Fruit fly (Drosophila melanogaster) whole organism, embryonic: Measurements from ENCODE around the gene pod1.

Experiments used
- Ada2b ChIP-seq: fragments of 200-800 bp; sonication (Bioruptor generic); IDR thresholded peaks from 2 replicates; pipeline ENCODE4 v1.3.6; 2022; ENCODE audit warnings: missing biosample characterization, missing genetic modification characterization
- Atf6 ChIP-seq: fragments of 200-800 bp; sonication (Bioruptor generic); IDR thresholded peaks from 2 replicates; pipeline ENCODE4 v1.3.6; 2022; ENCODE audit warnings: missing biosample characterization, missing genetic modification characterization
- B-H1 ChIP-seq: fragments of 200-800 bp; sonication (Bioruptor generic); IDR thresholded peaks from 3 replicates; pipeline ENCODE4 v1.3.6; 2022; ENCODE audit warnings: missing biosample characterization, missing genetic modification characterization
- CG10209 ChIP-seq: fragments of 200-800 bp; sonication (Bioruptor generic); optimal IDR thresholded peaks from 3 replicates; lab custom pipeline; 2017; ENCODE audit warnings: missing biosample characterization, mild to moderate bottlenecking, missing genetic modification characterization, missing genetic modification reagents
- CG10274 ChIP-seq: fragments of 200-800 bp; sonication (Bioruptor generic); optimal IDR thresholded peaks from 3 replicates; lab custom pipeline; 2017; ENCODE audit warnings: missing biosample characterization, mild to moderate bottlenecking, missing genetic modification characterization
- CG10543 ChIP-seq: fragments of 200-800 bp; sonication (Bioruptor generic); optimal IDR thresholded peaks from 3 replicates; lab custom pipeline; 2017; ENCODE audit warnings: missing biosample characterization, mild to moderate bottlenecking, missing genetic modification characterization, moderate library complexity
- CG10565 ChIP-seq: fragments of 200-800 bp; sonication (Bioruptor generic); optimal IDR thresholded peaks from 3 replicates; lab custom pipeline; 2016; ENCODE audit warnings: missing biosample characterization, mild to moderate bottlenecking, missing genetic modification characterization
- CG11560 ChIP-seq: fragments of 200-800 bp; sonication (Bioruptor generic); IDR thresholded peaks from 3 replicates; pipeline ENCODE4 v1.3.6; 2022; ENCODE audit warnings: missing biosample characterization, missing genetic modification characterization
- CG12299 ChIP-seq: fragments of 200-800 bp; sonication (Bioruptor generic); optimal IDR thresholded peaks from 2 replicates; lab custom pipeline; 2018; ENCODE audit warnings: missing biosample characterization, mild to moderate bottlenecking, missing genetic modification characterization
- CG12391 ChIP-seq: fragments of 200-800 bp; sonication (Bioruptor generic); optimal IDR thresholded peaks from 3 replicates; lab custom pipeline; 2018; ENCODE audit warnings: missing biosample characterization, mild to moderate bottlenecking, missing genetic modification characterization, moderate library complexity
- CG12659 ChIP-seq: fragments of 200-800 bp; sonication (Bioruptor generic); optimal IDR thresholded peaks from 3 replicates; lab custom pipeline; 2017; ENCODE audit warnings: mild to moderate bottlenecking, missing biosample characterization, missing genetic modification reagents, missing genetic modification characterization
- CG14441 ChIP-seq: fragments of 200-800 bp; sonication (Bioruptor generic); IDR thresholded peaks from 2 replicates; pipeline ENCODE4 v1.3.6; 2022; ENCODE audit warnings: missing biosample characterization, missing genetic modification characterization
- CG17612 ChIP-seq: fragments of 200-800 bp; sonication (Bioruptor generic); IDR thresholded peaks from 2 replicates; pipeline ENCODE4 v1.3.6; 2022; ENCODE audit warnings: missing biosample characterization, missing genetic modification characterization
- CG17912 ChIP-seq: fragments of 200-800 bp; sonication (Bioruptor generic); optimal IDR thresholded peaks from 2 replicates; lab custom pipeline; 2018; ENCODE audit warnings: missing biosample characterization, mild to moderate bottlenecking, missing genetic modification characterization
- CG18599 ChIP-seq: fragments of 200-800 bp; sonication (Bioruptor generic); optimal IDR thresholded peaks from 3 replicates; lab custom pipeline; 2017; ENCODE audit warnings: missing biosample characterization, missing genetic modification characterization, mild to moderate bottlenecking, moderate library complexity, missing genetic modification reagents
- CG4404 ChIP-seq: fragments of 200-800 bp; sonication (Bioruptor generic); IDR thresholded peaks from 2 replicates; pipeline ENCODE4 v1.3.6; 2022; ENCODE audit warnings: missing biosample characterization, missing genetic modification characterization
- CG6683 ChIP-seq: fragments of 200-800 bp; sonication (Bioruptor generic); optimal IDR thresholded peaks from 2 replicates; lab custom pipeline; 2017; ENCODE audit warnings: missing biosample characterization, mild to moderate bottlenecking, missing genetic modification characterization, missing genetic modification reagents
- CG6791 ChIP-seq: fragments of 200-800 bp; sonication (Bioruptor generic); IDR thresholded peaks from 3 replicates; pipeline ENCODE4 v1.3.6; 2022; ENCODE audit warnings: missing biosample characterization, missing genetic modification characterization; ENCODE audit not compliant: partially characterized antibody
- CG7963 ChIP-seq: fragments of 200-800 bp; sonication (Bioruptor generic); IDR thresholded peaks from 3 replicates; pipeline ENCODE4 v1.3.6; 2022; ENCODE audit warnings: missing biosample characterization, missing genetic modification characterization; ENCODE audit not compliant: partially characterized antibody
- CG8478 ChIP-seq: fragments of >200 bp; optimal IDR thresholded peaks from 2 replicates; lab custom pipeline; 2018
- CG9727 ChIP-seq: fragments of 200-800 bp; sonication (Bioruptor generic); optimal IDR thresholded peaks from 3 replicates; lab custom pipeline; 2017; ENCODE audit warnings: missing biosample characterization, mild to moderate bottlenecking, missing genetic modification characterization
- CHES-1-like ChIP-seq: fragments of 200-800 bp; sonication (Bioruptor generic); optimal IDR thresholded peaks from 2 replicates; lab custom pipeline; 2016; ENCODE audit warnings: missing biosample characterization, missing genetic modification characterization
- Camta ChIP-seq: fragments of 200-800 bp; sonication (Bioruptor generic); optimal IDR thresholded peaks from 2 replicates; lab custom pipeline; 2016; ENCODE audit warnings: missing biosample characterization, missing genetic modification characterization
- Doc3 ChIP-seq: fragments of 200-800 bp; sonication (Bioruptor generic); IDR thresholded peaks from 3 replicates; pipeline ENCODE4 v1.3.6; 2022; ENCODE audit warnings: missing biosample characterization, missing genetic modification characterization; ENCODE audit not compliant: partially characterized antibody
- E2f1 ChIP-seq: fragments of 200-800 bp; sonication (Bioruptor generic); IDR thresholded peaks from 2 replicates; pipeline ENCODE4 v1.3.6; 2022; ENCODE audit warnings: missing biosample characterization, missing genetic modification characterization
- H15 ChIP-seq: fragments of 200-800 bp; sonication (Bioruptor generic); IDR thresholded peaks from 3 replicates; pipeline ENCODE4 v1.3.6; 2022; ENCODE audit warnings: missing biosample characterization, missing genetic modification characterization
- Hr78 ChIP-seq, 2 experiments: fragments of 200-800 bp in 1 of 2; fragments of >200 bp in 1 of 2; sonication (Bioruptor generic) in 1 of 2; optimal IDR thresholded peaks; 2 replicates each; lab custom pipeline; 2017 to 2019; ENCODE audit warnings: missing biosample characterization in 2 of 2, missing genetic modification characterization in 2 of 2, mild to moderate bottlenecking in 1 of 2, moderate library complexity in 1 of 2
- Lhr ChIP-seq: fragments of 200-800 bp; sonication (Bioruptor generic); optimal IDR thresholded peaks from 3 replicates; lab custom pipeline; 2017; ENCODE audit warnings: mild to moderate bottlenecking, missing biosample characterization, missing genetic modification reagents, missing genetic modification characterization
- Mad ChIP-seq: fragments of 200-800 bp; sonication (Bioruptor generic); optimal IDR thresholded peaks from 2 replicates; lab custom pipeline; 2016; ENCODE audit warnings: missing biosample characterization, missing genetic modification characterization
- Optix ChIP-seq: fragments of 200-800 bp; sonication (Bioruptor generic); IDR thresholded peaks from 3 replicates; pipeline ENCODE4 v1.3.6; 2022; ENCODE audit warnings: missing biosample characterization, missing genetic modification characterization
- Rfx ChIP-seq: fragments of 200-800 bp; sonication (Bioruptor generic); IDR thresholded peaks from 2 replicates; pipeline ENCODE4 v1.3.6; 2022; ENCODE audit warnings: missing biosample characterization, missing genetic modification characterization
- Sin3A ChIP-seq: fragments of >200 bp; optimal IDR thresholded peaks from 2 replicates; lab custom pipeline; 2018
- Sox100B ChIP-seq: fragments of 200-800 bp; sonication (Bioruptor generic); optimal IDR thresholded peaks from 3 replicates; lab custom pipeline; 2018; ENCODE audit warnings: missing biosample characterization, mild to moderate bottlenecking, missing genetic modification characterization
- Sox102F ChIP-seq: fragments of 200-800 bp; sonication (Bioruptor generic); optimal IDR thresholded peaks from 2 replicates; lab custom pipeline; 2018; ENCODE audit warnings: missing biosample characterization, mild to moderate bottlenecking, missing genetic modification characterization, moderate library complexity
- Sry-δ ChIP-seq: fragments of 200-800 bp; sonication (Bioruptor generic); optimal IDR thresholded peaks from 2 replicates; lab custom pipeline; 2016; ENCODE audit warnings: missing biosample characterization, missing genetic modification characterization
- Stat92E ChIP-seq, 3 experiments: fragments of >200 bp in 2 of 3; fragments of 200-800 bp in 1 of 3; sonication (Bioruptor generic) in 1 of 3; optimal IDR thresholded peaks; 2 replicates each; lab custom pipeline; 2017 to 2019; ENCODE audit warnings: missing biosample characterization in 3 of 3, missing genetic modification characterization in 3 of 3, mild to moderate bottlenecking in 1 of 3, moderate library complexity in 1 of 3
- dati ChIP-seq: fragments of 200-800 bp; sonication (Bioruptor generic); IDR thresholded peaks from 2 replicates; pipeline ENCODE4 v1.3.6; 2022; ENCODE audit warnings: missing biosample characterization, missing genetic modification characterization
- dimm ChIP-seq: fragments of 200-800 bp; sonication (Bioruptor generic); IDR thresholded peaks from 2 replicates; pipeline ENCODE4 v1.3.6; 2022; ENCODE audit warnings: missing biosample characterization, missing genetic modification characterization
- grau ChIP-seq: fragments of 200-800 bp; optimal IDR thresholded peaks from 3 replicates; lab custom pipeline; 2019; ENCODE audit warnings: missing biosample characterization, mild to moderate bottlenecking, missing genetic modification characterization, moderate library complexity
- inv ChIP-seq: fragments of 200-800 bp; sonication (Bioruptor generic); IDR thresholded peaks from 2 replicates; pipeline ENCODE4 v1.3.6; 2022; ENCODE audit warnings: missing biosample characterization, missing genetic modification characterization; ENCODE audit not compliant: partially characterized antibody
- klu ChIP-seq: fragments of 200-800 bp; sonication (Bioruptor generic); IDR thresholded peaks from 2 replicates; pipeline ENCODE4 v1.3.6; 2022; ENCODE audit warnings: missing biosample characterization, missing genetic modification characterization
- kni ChIP-seq: fragments of 200-800 bp; sonication (Bioruptor generic); optimal IDR thresholded peaks from 3 replicates; lab custom pipeline; 2017; ENCODE audit warnings: mild to moderate bottlenecking, missing biosample characterization, missing genetic modification reagents, missing genetic modification characterization
- knrl ChIP-seq: fragments of 200-800 bp; sonication (Bioruptor generic); IDR thresholded peaks from 3 replicates; pipeline ENCODE4 v1.3.6; 2022; ENCODE audit warnings: missing biosample characterization, missing genetic modification characterization; ENCODE audit not compliant: partially characterized antibody
- lab ChIP-seq: fragments of 200-800 bp; sonication (Bioruptor generic); optimal IDR thresholded peaks from 3 replicates; lab custom pipeline; 2017; ENCODE audit warnings: missing biosample characterization, missing genetic modification characterization, mild to moderate bottlenecking, moderate library complexity, missing genetic modification reagents
- mld ChIP-seq: fragments of 200-800 bp; sonication (Bioruptor generic); IDR thresholded peaks from 3 replicates; pipeline ENCODE4 v1.3.6; 2022; ENCODE audit warnings: missing biosample characterization, missing genetic modification characterization; ENCODE audit not compliant: partially characterized antibody
- nom ChIP-seq: fragments of 200-800 bp; sonication (Bioruptor generic); optimal IDR thresholded peaks from 2 replicates; lab custom pipeline; 2017; ENCODE audit warnings: missing biosample characterization, missing genetic modification characterization, mild to moderate bottlenecking, moderate library complexity, missing genetic modification reagents
- ranshi ChIP-seq: fragments of 200-800 bp; sonication (Bioruptor generic); IDR thresholded peaks from 2 replicates; pipeline ENCODE4 v1.3.6; 2022; ENCODE audit warnings: missing biosample characterization, missing genetic modification characterization
- sima ChIP-seq: fragments of 200-800 bp; sonication (Bioruptor generic); optimal IDR thresholded peaks from 2 replicates; lab custom pipeline; 2016; ENCODE audit warnings: missing biosample characterization, missing genetic modification characterization
- vfl ChIP-seq: fragments of 200-800 bp; sonication (Bioruptor generic); optimal IDR thresholded peaks from 2 replicates; lab custom pipeline; 2016; ENCODE audit warnings: missing biosample characterization, missing genetic modification characterization
- wor ChIP-seq: fragments of 200-800 bp; sonication (Bioruptor generic); IDR thresholded peaks from 2 replicates; pipeline ENCODE4 v1.3.6; 2022; ENCODE audit warnings: missing biosample characterization, missing genetic modification characterization
- yki ChIP-seq: fragments of >200 bp; optimal IDR thresholded peaks from 3 replicates; lab custom pipeline; 2018

The pod1 gene

DNA sequence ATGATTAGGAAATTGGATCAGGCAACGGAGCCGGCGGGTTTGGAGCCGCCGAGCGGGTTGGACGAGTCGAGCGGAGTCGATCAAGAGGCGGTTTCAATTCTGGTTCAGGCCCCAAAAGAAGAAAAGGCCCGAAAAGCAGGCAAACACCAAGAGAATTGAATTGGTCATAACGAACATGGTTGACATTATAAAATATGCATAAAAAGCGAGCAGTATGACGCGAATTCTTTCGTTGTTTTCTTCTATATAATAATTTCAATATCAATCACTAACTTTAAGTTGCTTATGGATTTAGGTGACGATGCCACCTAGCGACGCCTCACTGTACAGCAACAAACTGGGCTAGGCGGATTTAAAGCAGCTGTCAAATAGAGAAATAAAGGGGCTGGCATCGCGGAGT, 10.6 kb upstream of the pod1 start (continued):
- TF ChIP-seq H15 (GFP tag; lab: Robert Waterston, UW) (0 out of 3 replicates have a peak, but pooled peaks have one; percentile 6), Optix (GFP tag; lab: Robert Waterston, UW) (no peak), CG17612 (GFP tag; lab: Robert Waterston, UW) (no peak), CG7963 (GFP tag; lab: Robert Waterston, UW) (no peak), Atf6 (no peak), klu (GFP tag; lab: Robert Waterston, UW) (no peak), Sox102F (GFP tag; lab: Kevin White, UChicago) (no peak), CG10274 (GFP tag; lab: Kevin White, UChicago) (no peak), Doc3 (GFP tag; lab: Robert Waterston, UW) (no peak), CG10565 (no peak), lab (GFP tag; lab: Kevin White, UChicago) (no peak), nom (GFP tag; lab: Kevin White, UChicago) (no peak), Mad (no peak), grau (tag; lab: Kevin White, UChicago) (peak; percentile 76), CG8478 (no peak), wor (GFP tag; lab: Robert Waterston, UW) (no peak), CG4404 (GFP tag; lab: Robert Waterston, UW) (no peak), dimm (GFP tag; lab: Robert Waterston, UW) (no peak), B-H1 (GFP tag; lab: Robert Waterston, UW) (peak; percentile 25; the same call in 1 of the 3 replicates), Sin3A (no peak), CG11560 (tag; lab: Robert Waterston, UW) (no peak), CG17912 (GFP tag; lab: Kevin White, UChicago) (no peak), CG10209 (GFP tag; lab: Kevin White, UChicago) (no peak), yki (lab: Kevin White, UChicago) (no peak), dati (GFP tag; lab: Robert Waterston, UW) (no peak), knrl (no peak), CG12659 (no peak), vfl (GFP tag; lab: Kevin White, UChicago) (no peak), inv (GFP tag; lab: Robert Waterston, UW) (no peak), Lhr (GFP tag; lab: Kevin White, UChicago) (no peak), Sox100B (GFP tag; lab: Kevin White, UChicago) (no peak), Stat92E (GFP tag; optimal IDR thresholded peaks at IDR 0.05; lab: Kevin White, UChicago) (no peak), Hr78 (GFP tag; optimal IDR thresholded peaks at IDR 0.05; lab: Kevin White, UChicago) (no peak), CG10543 (GFP tag; lab: Kevin White, UChicago) (no peak), mld (GFP tag; lab: Robert Waterston, UW) (no peak), ranshi (GFP tag; lab: Robert Waterston, UW) (0 out of 2 replicates have a peak, but pooled peaks have one; percentile 9), CG18599 (GFP tag; lab: Kevin White, UChicago) (no peak), kni (GFP tag; lab: Kevin White, UChicago) (no peak), CG12299 (tag; lab: Kevin White, UChicago) (no peak), E2f1 (no peak), CHES-1-like (GFP tag; lab: Kevin White, UChicago) (no peak), Sry-δ (no peak), sima (GFP tag; lab: Kevin White, UChicago) (no peak), Ada2b (GFP tag; lab: Robert Waterston, UW) (no peak), CG14441 (GFP tag; lab: Robert Waterston, UW) (peak; percentile 22; the same call in 1 of the 2 replicates), CG6791 (no peak), CG12391 (tag; lab: Kevin White, UChicago) (no peak), Camta (no peak), CG6683 (GFP tag; lab: Kevin White, UChicago) (no peak), Rfx (peak; percentile 68), CG9727 (GFP tag; lab: Kevin White, UChicago) (no peak)
